Fruit fly (Drosophila melanogaster) whole organism, prepupa: ENCODE data around the gene CG13392.
A peak's percentile ranks its signal among the peaks of the same experiment; 100 is the strongest.

Experiments
- Blimp-1 ChIP-seq: fragments of 200-800 bp; sonication (Bioruptor generic); optimal IDR thresholded peaks from 3 replicates; lab custom pipeline; 2017; ENCODE audit warnings: missing biosample characterization, missing genetic modification characterization, mild to moderate bottlenecking, moderate library complexity, missing genetic modification reagents
- CG10669 ChIP-seq: fragments of 200-800 bp; sonication (Bioruptor generic); optimal IDR thresholded peaks from 3 replicates; lab custom pipeline; 2018; ENCODE audit warnings: missing biosample characterization, mild to moderate bottlenecking, missing genetic modification characterization, moderate library complexity
- CG11294 ChIP-seq: fragments of 200-800 bp; sonication (Bioruptor generic); IDR thresholded peaks from 2 replicates; pipeline ENCODE4 v1.3.6; 2022; ENCODE audit warnings: missing biosample characterization, missing genetic modification characterization
- CG11762 ChIP-seq: fragments of 200-800 bp; sonication (Bioruptor generic); optimal IDR thresholded peaks from 3 replicates; lab custom pipeline; 2016; ENCODE audit warnings: missing biosample characterization, missing genetic modification characterization; ENCODE audit not compliant: insufficient read depth
- CG1621 ChIP-seq: fragments of 200-800 bp; sonication (Bioruptor generic); optimal IDR thresholded peaks from 3 replicates; lab custom pipeline; 2018; ENCODE audit warnings: missing biosample characterization, mild to moderate bottlenecking, missing genetic modification characterization
- CG16779 ChIP-seq: fragments of 200-800 bp; sonication (Bioruptor generic); optimal IDR thresholded peaks from 3 replicates; lab custom pipeline; 2017; ENCODE audit warnings: missing biosample characterization, mild to moderate bottlenecking, missing genetic modification characterization
- CG31627 ChIP-seq: fragments of 200-800 bp; sonication (Bioruptor generic); optimal IDR thresholded peaks from 3 replicates; lab custom pipeline; 2016; ENCODE audit warnings: missing biosample characterization, missing genetic modification characterization
- CG32006 ChIP-seq: fragments of 200-800 bp; sonication (Bioruptor generic); optimal IDR thresholded peaks from 3 replicates; lab custom pipeline; 2017; ENCODE audit warnings: missing biosample characterization, mild to moderate bottlenecking, missing genetic modification characterization
- CG34406 ChIP-seq: fragments of 200-800 bp; sonication (Bioruptor generic); optimal IDR thresholded peaks from 3 replicates; lab custom pipeline; 2016; ENCODE audit warnings: missing biosample characterization, missing genetic modification characterization
- CG3919 ChIP-seq: fragments of 200-800 bp; sonication (Bioruptor generic); optimal IDR thresholded peaks from 3 replicates; lab custom pipeline; 2016; ENCODE audit warnings: missing biosample characterization, missing genetic modification characterization
- CG6163 ChIP-seq: fragments of 200-800 bp; sonication (Bioruptor generic); IDR thresholded peaks from 3 replicates; pipeline ENCODE4 v1.3.6; 2022; ENCODE audit warnings: missing biosample characterization, missing genetic modification characterization
- CG6792 ChIP-seq: fragments of 200-800 bp; sonication (Bioruptor generic); optimal IDR thresholded peaks from 3 replicates; lab custom pipeline; 2016; ENCODE audit warnings: missing biosample characterization, missing genetic modification characterization
- CG6808 ChIP-seq: fragments of 200-800 bp; sonication (Bioruptor generic); optimal IDR thresholded peaks from 3 replicates; lab custom pipeline; 2017; ENCODE audit warnings: missing biosample characterization, missing genetic modification characterization, mild to moderate bottlenecking, moderate library complexity, missing genetic modification reagents
- CG8632 ChIP-seq: fragments of 200-800 bp; sonication (Bioruptor generic); optimal IDR thresholded peaks from 3 replicates; lab custom pipeline; 2016; ENCODE audit warnings: missing biosample characterization, missing genetic modification characterization
- Eip75B ChIP-seq: fragments of 200-800 bp; sonication (Bioruptor generic); optimal IDR thresholded peaks from 3 replicates; lab custom pipeline; 2016; ENCODE audit warnings: missing biosample characterization, missing genetic modification characterization
- Eip78C ChIP-seq: fragments of 200-800 bp; sonication (Bioruptor generic); peaks from one replicate; lab custom pipeline; 2016; ENCODE audit warnings: missing biosample characterization, missing genetic modification characterization
- Gug ChIP-seq: fragments of 200-800 bp; sonication (Bioruptor generic); IDR thresholded peaks from 2 replicates; pipeline ENCODE4 v1.3.6; 2022; ENCODE audit warnings: missing biosample characterization, missing genetic modification characterization
- Hr39 ChIP-seq: fragments of 200-800 bp; sonication (Bioruptor generic); optimal IDR thresholded peaks from 2 replicates; lab custom pipeline; 2016; ENCODE audit warnings: missing biosample characterization, missing genetic modification characterization
- Hr4 ChIP-seq: fragments of 200-800 bp; sonication (Bioruptor generic); optimal IDR thresholded peaks from 3 replicates; lab custom pipeline; 2016; ENCODE audit warnings: missing biosample characterization, missing genetic modification characterization
- Lpt ChIP-seq: fragments of 200-800 bp; sonication (Bioruptor generic); optimal IDR thresholded peaks from 3 replicates; lab custom pipeline; 2016; ENCODE audit warnings: missing biosample characterization, missing genetic modification characterization
- Met ChIP-seq: fragments of 200-800 bp; sonication (Bioruptor generic); optimal IDR thresholded peaks from 3 replicates; lab custom pipeline; 2016; ENCODE audit warnings: missing biosample characterization, missing genetic modification characterization
- OdsH ChIP-seq: fragments of 200-800 bp; sonication (Bioruptor generic); optimal IDR thresholded peaks from 3 replicates; lab custom pipeline; 2016; ENCODE audit warnings: missing biosample characterization, missing genetic modification characterization
- Smox ChIP-seq: fragments of 200-800 bp; sonication (Bioruptor generic); optimal IDR thresholded peaks from 3 replicates; lab custom pipeline; 2016; ENCODE audit warnings: missing biosample characterization, missing genetic modification characterization
- Sox15 ChIP-seq: fragments of 200-800 bp; sonication (Bioruptor generic); optimal IDR thresholded peaks from 3 replicates; lab custom pipeline; 2016; ENCODE audit warnings: missing biosample characterization, missing genetic modification characterization
- achi ChIP-seq: fragments of 200-800 bp; sonication (Bioruptor generic); optimal IDR thresholded peaks from 3 replicates; lab custom pipeline; 2016; ENCODE audit warnings: missing biosample characterization, missing genetic modification characterization
- acj6 ChIP-seq: fragments of 200-800 bp; sonication (Bioruptor generic); optimal IDR thresholded peaks from 3 replicates; lab custom pipeline; 2016; ENCODE audit warnings: missing biosample characterization, missing genetic modification characterization
- dac ChIP-seq: fragments of 200-800 bp; sonication (Bioruptor generic); optimal IDR thresholded peaks from 2 replicates; lab custom pipeline; 2017; ENCODE audit warnings: missing biosample characterization, mild to moderate bottlenecking, missing genetic modification characterization
- eg ChIP-seq: fragments of 200-800 bp; sonication (Bioruptor generic); IDR thresholded peaks from 3 replicates; pipeline ENCODE4 v1.3.6; 2022; ENCODE audit warnings: missing biosample characterization, missing genetic modification characterization
- esn ChIP-seq: fragments of 200-800 bp; sonication (Bioruptor generic); optimal IDR thresholded peaks from 2 replicates; lab custom pipeline; 2016; ENCODE audit warnings: missing biosample characterization, mild to moderate bottlenecking, missing genetic modification characterization, moderate library complexity
- fd85E ChIP-seq: fragments of 200-800 bp; sonication (Bioruptor generic); optimal IDR thresholded peaks from 3 replicates; lab custom pipeline; 2016; ENCODE audit warnings: missing biosample characterization, missing genetic modification characterization
- fkh ChIP-seq: fragments of 200-800 bp; sonication (Bioruptor generic); optimal IDR thresholded peaks from 3 replicates; lab custom pipeline; 2017; ENCODE audit warnings: missing biosample characterization, mild to moderate bottlenecking, missing genetic modification characterization, moderate library complexity
- lz ChIP-seq: fragments of 200-800 bp; sonication (Bioruptor generic); optimal IDR thresholded peaks from 3 replicates; lab custom pipeline; 2016; ENCODE audit warnings: missing biosample characterization, missing genetic modification characterization
- net ChIP-seq: fragments of 200-800 bp; sonication (Bioruptor generic); optimal IDR thresholded peaks from 3 replicates; lab custom pipeline; 2016; ENCODE audit warnings: missing biosample characterization, missing genetic modification characterization
- salr ChIP-seq, 2 experiments: fragments of 200-800 bp; sonication (Bioruptor generic); optimal IDR thresholded peaks; 3 replicates each; lab custom pipeline; 2016 to 2018; ENCODE audit warnings: missing biosample characterization in 2 of 2, missing genetic modification characterization in 2 of 2, mild to moderate bottlenecking in 1 of 2
- spab ChIP-seq: fragments of 200-800 bp; sonication (Bioruptor generic); optimal IDR thresholded peaks from 2 replicates; lab custom pipeline; 2017; ENCODE audit warnings: missing biosample characterization, mild to moderate bottlenecking, missing genetic modification characterization, missing genetic modification reagents
- ss ChIP-seq, 2 experiments: fragments of 200-800 bp; sonication (Bioruptor generic); optimal IDR thresholded peaks; 2 replicates in 1 of 2; 3 replicates in 1 of 2; lab custom pipeline; 2017 to 2018; ENCODE audit warnings: mild to moderate bottlenecking in 2 of 2, missing biosample characterization in 2 of 2, missing genetic modification characterization in 2 of 2, moderate library complexity in 1 of 2
- svp ChIP-seq: fragments of 200-800 bp; sonication (Bioruptor generic); peaks from one replicate; lab custom pipeline; 2016; ENCODE audit warnings: missing biosample characterization, missing genetic modification characterization
- topi ChIP-seq: fragments of 200-800 bp; sonication (Bioruptor generic); optimal IDR thresholded peaks from 3 replicates; lab custom pipeline; 2016; ENCODE audit warnings: missing biosample characterization, missing genetic modification characterization

Gene CG13392

dm6 chr2L:8334705-8335104 lies 47.9 kb downstream of the CG13392 start:
- TF ChIP-seq achi (GFP tag; lab: Kevin White, UChicago) = peak; percentile 7
- no peak for TF ChIP-seq salr (GFP tag; optimal IDR thresholded peaks at IDR 0.05; lab: Kevin White, UChicago)
- TF ChIP-seq Met (GFP tag; lab: Kevin White, UChicago) = no peak
- TF ChIP-seq Sox15 (GFP tag; lab: Kevin White, UChicago) = no peak
- TF ChIP-seq fd85E (GFP tag; lab: Kevin White, UChicago) = no peak
- TF ChIP-seq CG1621 (tag; lab: Kevin White, UChicago) = no peak
- TF ChIP-seq Smox (GFP tag; lab: Kevin White, UChicago) = no peak
- TF ChIP-seq acj6 = no peak
- no peak for TF ChIP-seq svp (GFP tag; lab: Kevin White, UChicago)
- no peak for TF ChIP-seq Lpt (GFP tag; lab: Kevin White, UChicago)
- TF ChIP-seq CG31627 = no peak
- no peak for TF ChIP-seq esn
- peak; percentile 6 for TF ChIP-seq CG3919 (GFP tag; lab: Kevin White, UChicago)
- TF ChIP-seq CG11762 (GFP tag; lab: Kevin White, UChicago) = no peak
- TF ChIP-seq CG32006 (GFP tag; lab: Kevin White, UChicago) = no peak
- no peak for TF ChIP-seq CG34406 (GFP tag; lab: Kevin White, UChicago)
- 0 out of 3 replicates have a peak, but pooled peaks have one; percentile 23 for TF ChIP-seq CG6163
- peak; percentile 15 for TF ChIP-seq OdsH
- TF ChIP-seq Eip78C (GFP tag; lab: Kevin White, UChicago) = peak; percentile 73
- TF ChIP-seq CG11294 (GFP tag; lab: Robert Waterston, UW) = no peak
- TF ChIP-seq CG8632 (GFP tag; lab: Kevin White, UChicago) = no peak
- no peak for TF ChIP-seq Eip75B
- no peak for TF ChIP-seq dac
- TF ChIP-seq net = no peak

dm6 chr2L:8333624-8334023 lies 49.0 kb downstream of the CG13392 start:
- TF ChIP-seq acj6 (no peak), CG10669 (GFP tag; lab: Kevin White, UChicago) (no peak), dac (no peak), Hr39 (GFP tag; lab: Kevin White, UChicago) (no peak), CG6808 (no peak), CG6792 (GFP tag; lab: Kevin White, UChicago) (no peak), fd85E (GFP tag; lab: Kevin White, UChicago) (no peak), salr (GFP tag; optimal IDR thresholded peaks at IDR 0.05; lab: Kevin White, UChicago) (no peak), topi (GFP tag; lab: Kevin White, UChicago) (no peak)

dm6 chr2L:8333185-8333584 lies 49.4 kb downstream of the CG13392 start:
- TF ChIP-seq OdsH = no peak
- no peak for TF ChIP-seq Met (GFP tag; lab: Kevin White, UChicago)
- no peak for TF ChIP-seq Lpt (GFP tag; lab: Kevin White, UChicago)
- TF ChIP-seq Hr39 (GFP tag; lab: Kevin White, UChicago) = no peak
- no peak for TF ChIP-seq fkh (GFP tag; lab: Kevin White, UChicago)
- no peak for TF ChIP-seq net
- no peak for TF ChIP-seq esn
- TF ChIP-seq Blimp-1 = no peak
- TF ChIP-seq spab (GFP tag; lab: Kevin White, UChicago) = no peak
- TF ChIP-seq Gug (GFP tag; lab: Robert Waterston, UW) = no peak
- TF ChIP-seq lz (GFP tag; lab: Kevin White, UChicago) = no peak
- no peak for TF ChIP-seq ss (GFP tag; optimal IDR thresholded peaks at IDR 0.05; lab: Kevin White, UChicago)
- TF ChIP-seq CG16779 (tag; lab: Kevin White, UChicago) = no peak
- TF ChIP-seq achi (GFP tag; lab: Kevin White, UChicago) = no peak
- TF ChIP-seq eg (GFP tag; lab: Robert Waterston, UW) = no peak
- TF ChIP-seq Hr4 (GFP tag; lab: Kevin White, UChicago) = no peak
